Worm (Caenorhabditis elegans): Measurements from ENCODE around the gene nlp-33.

DNA sequence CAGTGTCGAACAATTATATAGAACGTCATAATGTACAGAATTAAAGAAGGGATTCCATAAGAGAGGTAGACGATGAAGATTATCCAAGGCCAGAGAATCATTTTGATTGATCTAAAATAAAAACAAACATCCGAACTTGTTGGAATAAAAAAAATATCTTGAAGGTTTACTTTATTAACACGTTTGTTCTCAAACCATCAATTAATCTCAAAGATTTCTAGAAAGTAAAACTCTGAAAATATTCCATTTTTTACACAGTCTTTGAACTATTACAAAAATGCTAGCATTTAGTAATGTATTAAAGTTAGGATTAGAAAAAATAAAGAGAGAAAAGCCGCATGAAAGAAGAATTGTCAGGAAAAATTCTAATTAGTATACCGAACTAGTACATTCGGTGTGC lies 17.3 kb downstream of the nlp-33 start, which contains the start of gene srg-40:
- TF ChIP-seq tbx-11 (GFP tag; IDR thresholded peaks at IDR 0.05) (no peak), ceh-13 (GFP tag; optimal IDR thresholded peaks at IDR 0.05) (no peak), hmbx-1 (tag; optimal IDR thresholded peaks at IDR 0.05) (no peak), tra-4 (tag; optimal IDR thresholded peaks at IDR 0.05) (no peak), B0310.2 (tag; optimal IDR thresholded peaks at IDR 0.05) (no peak), aly-1 (tag; optimal IDR thresholded peaks at IDR 0.05) (no peak), hmg-4 (GFP tag; optimal IDR thresholded peaks at IDR 0.05) (no peak), F13C5.2 (tag; optimal IDR thresholded peaks at IDR 0.05) (no peak), ama-1 (optimal IDR thresholded peaks at IDR 0.05) (no peak), hnd-1 (tag; optimal IDR thresholded peaks at IDR 0.05) (no peak), scrt-1 (GFP tag; IDR thresholded peaks at IDR 0.05) (no peak)
